Worm (Caenorhabditis elegans) whole organism, late embryonic: ENCODE results near the gene C14C11.4.

Source experiments
- K09A11.1 ChIP-seq: sonication (generic microtip); optimal IDR thresholded peaks from 2 replicates; lab custom pipeline; 2017; ENCODE audit warnings: antibody characterized with exemption, mild to moderate bottlenecking, missing genetic modification characterization, missing compliant biosample characterization; ENCODE audit not compliant: insufficient read depth
- T23F11.4 ChIP-seq: fragments of 200-800 bp; sonication (Bioruptor generic); optimal IDR thresholded peaks from 2 replicates; lab custom pipeline; 2018; ENCODE audit warnings: mild to moderate bottlenecking, missing genetic modification characterization, missing compliant biosample characterization
- ahr-1 ChIP-seq: sonication (generic microtip); optimal IDR thresholded peaks from 2 replicates; lab custom pipeline; 2016; ENCODE audit warnings: missing genetic modification characterization, missing compliant biosample characterization
- ama-1 ChIP-seq: fragments of 150-350 bp; optimal IDR thresholded peaks from 2 replicates; lab custom pipeline; 2014
- ceh-14 ChIP-seq: sonication (generic microtip); optimal IDR thresholded peaks from 2 replicates; lab custom pipeline; 2016; ENCODE audit warnings: missing genotype, missing genetic modification characterization, missing compliant biosample characterization
- ceh-18 ChIP-seq: sonication (generic microtip); optimal IDR thresholded peaks from 2 replicates; lab custom pipeline; 2016; ENCODE audit warnings: missing genetic modification characterization, missing compliant biosample characterization
- ceh-19 ChIP-seq: fragments of 200-800 bp; sonication (Bioruptor generic); optimal IDR thresholded peaks from 2 replicates; lab custom pipeline; 2018; ENCODE audit warnings: mild to moderate bottlenecking, missing genetic modification characterization, missing compliant biosample characterization
- ceh-2 ChIP-seq: sonication (generic microtip); optimal IDR thresholded peaks from 2 replicates; lab custom pipeline; 2016; ENCODE audit warnings: missing genotype, missing genetic modification characterization, missing compliant biosample characterization
- ceh-22 ChIP-seq: sonication (generic microtip); optimal IDR thresholded peaks from 2 replicates; lab custom pipeline; 2017; ENCODE audit warnings: missing biosample characterization, missing genetic modification characterization
- ceh-31 ChIP-seq: sonication (generic microtip); optimal IDR thresholded peaks from 2 replicates; lab custom pipeline; 2016; ENCODE audit warnings: missing genetic modification characterization, missing compliant biosample characterization
- ceh-45 ChIP-seq: fragments of 200-800 bp; sonication (Bioruptor generic); IDR thresholded peaks from 2 replicates; pipeline ENCODE4 v1.3.6; 2022; ENCODE audit warnings: missing genetic modification reagents, missing genetic modification characterization, missing compliant biosample characterization
- ceh-48 ChIP-seq: sonication (generic microtip); optimal IDR thresholded peaks from 2 replicates; lab custom pipeline; 2016; ENCODE audit warnings: missing genetic modification characterization, inconsistent platforms, missing compliant biosample characterization
- ceh-6 ChIP-seq: fragments of 200-800 bp; sonication (Bioruptor generic); optimal IDR thresholded peaks from 2 replicates; lab custom pipeline; 2018; ENCODE audit warnings: mild to moderate bottlenecking, missing genetic modification characterization, missing compliant biosample characterization
- ceh-9 ChIP-seq: sonication (generic microtip); optimal IDR thresholded peaks from 2 replicates; lab custom pipeline; 2016; ENCODE audit warnings: mild to moderate bottlenecking, missing genetic modification characterization, inconsistent platforms, missing compliant biosample characterization
- che-1 ChIP-seq: sonication (generic microtip); optimal IDR thresholded peaks from 2 replicates; lab custom pipeline; 2016; ENCODE audit warnings: mild to moderate bottlenecking, missing genetic modification characterization, missing compliant biosample characterization
- elt-2 ChIP-seq: sonication (generic microtip); optimal IDR thresholded peaks from 2 replicates; lab custom pipeline; 2016; ENCODE audit warnings: missing genetic modification reagents, missing genetic modification characterization, missing compliant biosample characterization
- eyg-1 ChIP-seq: sonication (generic microtip); optimal IDR thresholded peaks from 2 replicates; lab custom pipeline; 2016; ENCODE audit warnings: missing genotype, missing genetic modification characterization, missing compliant biosample characterization
- fax-1 ChIP-seq: sonication (generic microtip); optimal IDR thresholded peaks from 2 replicates; lab custom pipeline; 2016; ENCODE audit warnings: missing genotype, missing genetic modification characterization, missing compliant biosample characterization
- fkh-10 ChIP-seq: fragments of 150-350 bp; optimal IDR thresholded peaks from 2 replicates; lab custom pipeline; 2014; ENCODE audit warnings: missing biosample characterization, missing genetic modification reagents, missing genetic modification characterization
- fkh-6 ChIP-seq: sonication (generic microtip); optimal IDR thresholded peaks from 2 replicates; lab custom pipeline; 2016; ENCODE audit warnings: missing genetic modification characterization, missing compliant biosample characterization
- hlh-13 ChIP-seq: fragments of 200-800 bp; sonication (Bioruptor generic); optimal IDR thresholded peaks from 2 replicates; lab custom pipeline; 2018; ENCODE audit warnings: mild to moderate bottlenecking, missing genetic modification characterization, missing compliant biosample characterization
- hlh-30 ChIP-seq: sonication (generic microtip); optimal IDR thresholded peaks from 2 replicates; lab custom pipeline; 2017; ENCODE audit warnings: antibody characterized with exemption, missing genetic modification characterization, missing compliant biosample characterization; ENCODE audit not compliant: insufficient read depth
- lim-6 ChIP-seq: sonication (generic microtip); optimal IDR thresholded peaks from 2 replicates; lab custom pipeline; 2016; ENCODE audit warnings: missing genetic modification characterization, missing compliant biosample characterization
- madf-2 ChIP-seq: sonication (generic microtip); optimal IDR thresholded peaks from 2 replicates; lab custom pipeline; 2017; ENCODE audit warnings: missing genetic modification characterization, missing compliant biosample characterization
- mec-3 ChIP-seq: sonication (generic microtip); optimal IDR thresholded peaks from 2 replicates; lab custom pipeline; 2016; ENCODE audit warnings: borderline replicate concordance, missing genetic modification characterization, missing compliant biosample characterization
- nfya-1 ChIP-seq: sonication (generic microtip); optimal IDR thresholded peaks from 2 replicates; lab custom pipeline; 2017; ENCODE audit warnings: missing genetic modification characterization, mild to moderate bottlenecking, missing compliant biosample characterization, antibody characterized with exemption, moderate library complexity
- nhr-11 ChIP-seq: fragments of 150-350 bp; optimal IDR thresholded peaks from 2 replicates; lab custom pipeline; 2014; ENCODE audit warnings: missing biosample characterization, missing genetic modification characterization
- nhr-232 ChIP-seq: sonication (generic microtip); optimal IDR thresholded peaks from 2 replicates; lab custom pipeline; 2016; ENCODE audit warnings: missing genetic modification characterization, missing compliant biosample characterization
- npax-4 ChIP-seq: sonication (generic microtip); optimal IDR thresholded peaks from 2 replicates; lab custom pipeline; 2016; ENCODE audit warnings: missing genetic modification characterization, missing compliant biosample characterization
- odd-2 ChIP-seq: sonication (generic microtip); optimal IDR thresholded peaks from 2 replicates; lab custom pipeline; 2017; ENCODE audit warnings: antibody characterized with exemption, mild to moderate bottlenecking, missing genetic modification characterization, missing compliant biosample characterization
- pag-3 ChIP-seq: sonication (generic microtip); optimal IDR thresholded peaks from 2 replicates; lab custom pipeline; 2016; ENCODE audit warnings: missing compliant biosample characterization, missing genetic modification characterization, borderline replicate concordance
- pax-1 ChIP-seq: fragments of 150-350 bp; optimal IDR thresholded peaks from 2 replicates; lab custom pipeline; 2014; ENCODE audit warnings: missing biosample characterization, missing genetic modification characterization
- pha-2 ChIP-seq: sonication (generic microtip); optimal IDR thresholded peaks from 2 replicates; lab custom pipeline; 2017; ENCODE audit warnings: mild to moderate bottlenecking, missing genetic modification characterization, missing compliant biosample characterization
- pha-4 ChIP-seq: fragments of 150-350 bp; optimal IDR thresholded peaks from 2 replicates; lab custom pipeline; 2018; ENCODE audit warnings: missing biosample characterization, missing genetic modification reagents, missing genetic modification characterization
- pqm-1 ChIP-seq: sonication (generic microtip); optimal IDR thresholded peaks from 2 replicates; lab custom pipeline; 2016; ENCODE audit warnings: missing genetic modification characterization, missing compliant biosample characterization
- pros-1 ChIP-seq: fragments of 150-350 bp; optimal IDR thresholded peaks from 2 replicates; lab custom pipeline; 2014; ENCODE audit warnings: missing biosample characterization, missing genetic modification reagents, missing genetic modification characterization
- ref-2 ChIP-seq: sonication (generic microtip); optimal IDR thresholded peaks from 2 replicates; lab custom pipeline; 2016; ENCODE audit warnings: missing genetic modification characterization, missing compliant biosample characterization
- sox-2 ChIP-seq: fragments of 200-800 bp; sonication (Bioruptor generic); IDR thresholded peaks from 2 replicates; pipeline ENCODE4 v1.3.6; 2022; ENCODE audit warnings: missing genetic modification reagents, missing genetic modification characterization, missing compliant biosample characterization
- syd-9 ChIP-seq: sonication (generic microtip); optimal IDR thresholded peaks from 2 replicates; lab custom pipeline; 2016; ENCODE audit warnings: mild to moderate bottlenecking, missing genetic modification characterization, moderate library complexity, missing compliant biosample characterization
- ttx-3 ChIP-seq: sonication (generic microtip); optimal IDR thresholded peaks from 2 replicates; lab custom pipeline; 2016; ENCODE audit warnings: missing genetic modification reagents, missing genetic modification characterization, missing compliant biosample characterization
- unc-3 ChIP-seq, 2 experiments: fragments of 200-800 bp in 1 of 2; sonication (Bioruptor generic) in 1 of 2; sonication (generic microtip) in 1 of 2; conservative IDR thresholded peaks in 1 of 2; optimal IDR thresholded peaks in 1 of 2; 2 replicates each; pipeline versions ENCODE4 v1.3.6 to Lab custom; 2016 to 2022; ENCODE audit warnings: missing compliant biosample characterization in 2 of 2, missing genetic modification characterization in 2 of 2, missing genetic modification reagents in 1 of 2
- unc-42 ChIP-seq: sonication (generic microtip); optimal IDR thresholded peaks from 2 replicates; lab custom pipeline; 2016; ENCODE audit warnings: missing genotype, missing genetic modification characterization, missing compliant biosample characterization
- unc-86 ChIP-seq: sonication (generic microtip); optimal IDR thresholded peaks from 2 replicates; lab custom pipeline; 2016; ENCODE audit warnings: missing genetic modification characterization, missing compliant biosample characterization
- ztf-16 ChIP-seq: sonication (generic microtip); optimal IDR thresholded peaks from 2 replicates; lab custom pipeline; 2017; ENCODE audit warnings: missing genetic modification characterization, missing compliant biosample characterization

C14C11.4 gene

DNA sequence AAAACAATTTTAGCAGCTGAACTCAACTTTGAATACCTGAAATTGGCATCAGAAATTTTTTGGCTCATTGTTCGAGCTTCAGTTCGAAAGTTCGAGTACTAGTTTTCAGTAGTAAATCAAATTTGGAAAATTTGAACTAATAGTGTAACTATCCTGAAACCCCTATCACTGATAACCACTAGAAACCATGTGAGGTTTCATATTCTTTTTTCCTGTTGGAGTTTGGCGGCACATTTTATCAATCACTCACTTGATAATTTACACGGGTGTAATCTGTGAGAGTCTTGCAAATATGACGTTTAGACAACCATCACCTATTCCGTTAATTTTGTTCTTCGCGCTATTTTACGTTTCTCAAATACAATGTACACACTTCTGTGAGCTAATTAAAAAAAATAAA lies at the start of gene C14C11.4:
C14C11.4 (plus strand) TSS at position 252 of the 400 bp plus-strand sequence.
- TF ChIP-seq fkh-10 (GFP tag; lab: Kevin White, UChicago), result no peak
- no peak for TF ChIP-seq unc-3 (GFP tag; conservative IDR thresholded peaks at IDR 0.05; lab: Robert Waterston, UW)
- TF ChIP-seq unc-3 (tag; optimal IDR thresholded peaks at IDR 0.05; lab: Kevin White, UChicago), result no peak
- TF ChIP-seq fkh-6, result no peak
- TF ChIP-seq nfya-1, result no peak
- TF ChIP-seq ttx-3, result no peak
- TF ChIP-seq hlh-13 (GFP tag; lab: Kevin White, UChicago), result no peak
- TF ChIP-seq ceh-31 (tag; lab: Kevin White, UChicago), result no peak
- TF ChIP-seq fax-1 (tag; lab: Kevin White, UChicago), result no peak
- no peak for TF ChIP-seq ahr-1
- TF ChIP-seq, all 69 proteins: peak for 0

DNA sequence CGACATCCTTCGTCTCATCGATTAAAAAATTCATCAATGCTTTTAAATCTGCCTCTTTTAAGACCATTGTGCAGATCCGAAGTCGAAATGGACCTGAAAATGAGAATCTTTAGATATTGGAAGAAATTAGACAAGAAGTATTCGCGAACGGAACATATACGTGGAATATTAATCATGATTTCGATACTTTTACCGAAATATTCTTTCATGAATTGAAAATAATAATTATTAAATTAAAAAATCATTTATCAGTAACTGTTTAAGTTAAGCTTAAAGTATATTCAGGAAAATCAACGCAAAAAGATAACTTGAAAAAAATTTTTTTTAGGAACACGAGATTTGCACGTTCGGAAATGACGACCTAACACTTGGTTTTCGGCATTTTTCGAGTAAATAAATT lies 46.1 kb upstream of the C14C11.4 start, which contains the start of gene CD4.8:
CD4.8 (minus strand) TSS at position 101 of the 400 bp plus-strand sequence.
- TF ChIP-seq unc-86 (no peak), eyg-1 (tag; lab: Kevin White, UChicago) (no peak), ceh-18 (tag; lab: Kevin White, UChicago) (no peak), odd-2 (tag; lab: Kevin White, UChicago) (no peak), ttx-3 (no peak), ceh-14 (tag; lab: Kevin White, UChicago) (no peak), pag-3 (tag; lab: Kevin White, UChicago) (no peak), T23F11.4 (GFP tag; lab: Kevin White, UChicago) (no peak), lim-6 (tag; lab: Kevin White, UChicago) (no peak), ceh-45 (no peak), ceh-48 (tag; lab: Kevin White, UChicago) (no peak), mec-3 (no peak), ceh-9 (tag; lab: Kevin White, UChicago) (no peak), pha-4 (tag; lab: Kevin White, UChicago) (no peak), unc-42 (tag; lab: Kevin White, UChicago) (no peak), syd-9 (tag; lab: Kevin White, UChicago) (no peak), madf-2 (tag; lab: Kevin White, UChicago) (no peak)

DNA sequence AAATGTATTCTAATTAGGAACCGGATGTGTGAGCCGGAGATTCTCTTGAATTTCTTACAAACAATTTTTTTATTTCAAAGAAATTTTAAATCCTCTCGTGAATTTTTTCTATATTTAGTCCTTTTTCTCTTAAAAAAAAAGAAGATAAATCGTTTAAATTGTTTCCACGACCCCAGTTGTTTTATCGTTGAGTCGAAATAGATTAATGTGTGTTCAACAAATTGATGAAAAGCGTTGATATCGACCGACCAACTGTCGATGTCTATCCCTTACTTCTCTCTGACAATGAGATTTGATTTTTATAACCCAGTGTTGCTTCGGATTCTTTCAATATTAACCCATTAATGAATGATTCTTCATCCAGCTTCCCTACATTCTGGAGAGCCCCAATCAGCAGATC lies 41.2 kb upstream of the C14C11.4 start, which contains the start of gene CD4.1:
CD4.1 (plus strand) TSS at position 301 of the 400 bp plus-strand sequence.
- TF ChIP-seq fkh-6, result no peak
- no peak for TF ChIP-seq elt-2
- no peak for TF ChIP-seq pha-2
- no peak for TF ChIP-seq lim-6 (tag; lab: Kevin White, UChicago)
- TF ChIP-seq che-1, result no peak
- TF ChIP-seq sox-2 (GFP tag; lab: Robert Waterston, UW), result no peak
- TF ChIP-seq ceh-19 (GFP tag; lab: Kevin White, UChicago), result no peak
- no peak for TF ChIP-seq K09A11.1
- TF ChIP-seq nhr-11, result no peak
- no peak for TF ChIP-seq nhr-232 (tag; lab: Kevin White, UChicago)
- no peak for TF ChIP-seq hlh-13 (GFP tag; lab: Kevin White, UChicago)
- no peak for TF ChIP-seq pros-1 (tag; lab: Kevin White, UChicago)

DNA sequence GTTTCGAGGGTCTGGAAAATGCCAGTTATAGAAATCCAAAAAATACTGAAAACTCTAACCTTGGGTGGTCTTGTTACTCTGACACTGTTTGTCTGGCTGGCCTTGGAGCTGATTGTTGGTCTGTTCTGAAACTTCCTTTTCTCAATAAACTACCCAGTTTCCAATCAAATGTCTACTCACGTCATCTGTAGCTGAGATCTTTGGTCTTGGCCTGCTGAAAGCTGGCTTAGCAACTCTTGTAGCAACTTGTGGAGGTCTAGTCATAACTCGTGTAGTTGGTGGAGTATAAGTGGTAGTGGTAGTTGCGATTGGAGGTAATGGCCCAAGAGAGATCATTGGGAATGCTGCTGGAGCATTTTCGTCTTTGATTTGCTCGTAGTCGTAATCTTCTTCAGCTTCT lies 37.2 kb upstream of the C14C11.4 start:
- no peak for TF ChIP-seq ceh-2
- no peak for TF ChIP-seq pros-1 (tag; lab: Kevin White, UChicago)
- TF ChIP-seq pqm-1 (tag; lab: Kevin White, UChicago), result no peak
- TF ChIP-seq npax-4 (tag; lab: Kevin White, UChicago), result no peak
- no peak for TF ChIP-seq T23F11.4 (GFP tag; lab: Kevin White, UChicago)
- no peak for TF ChIP-seq fkh-10 (GFP tag; lab: Kevin White, UChicago)
- no peak for TF ChIP-seq ztf-16 (tag; lab: Kevin White, UChicago)
- TF ChIP-seq elt-2, result no peak
- no peak for TF ChIP-seq hlh-30 (tag; lab: Kevin White, UChicago)
- no peak for TF ChIP-seq ref-2 (tag; lab: Kevin White, UChicago)
- no peak for TF ChIP-seq ceh-22
- no peak for TF ChIP-seq ceh-6 (GFP tag; lab: Kevin White, UChicago)
- no peak for TF ChIP-seq ama-1
- no peak for TF ChIP-seq pax-1 (tag; lab: Kevin White, UChicago)
- no peak for TF ChIP-seq syd-9 (tag; lab: Kevin White, UChicago)
- TF ChIP-seq, all 69 proteins: peak for 0
